Fruit fly (Drosophila melanogaster) whole organism, embryonic: Measurements from ENCODE around the gene Sema5c.

ENCODE experiments used
- Abd-B ChIP-seq: fragments of 200-800 bp; sonication (Bioruptor generic); optimal IDR thresholded peaks from 2 replicates; lab custom pipeline; 2018; ENCODE audit warnings: missing biosample characterization, mild to moderate bottlenecking, missing genetic modification characterization, moderate library complexity
- Atf6 ChIP-seq: fragments of 200-800 bp; sonication (Bioruptor generic); IDR thresholded peaks from 2 replicates; pipeline ENCODE4 v1.3.6; 2022; ENCODE audit warnings: missing biosample characterization, missing genetic modification characterization
- BtbVII ChIP-seq: fragments of 200-800 bp; sonication (Bioruptor generic); optimal IDR thresholded peaks from 3 replicates; lab custom pipeline; 2017; ENCODE audit warnings: missing biosample characterization, mild to moderate bottlenecking, missing genetic modification characterization
- CG10431 ChIP-seq: fragments of 200-800 bp; sonication (Bioruptor generic); optimal IDR thresholded peaks from 3 replicates; lab custom pipeline; 2018; ENCODE audit warnings: missing biosample characterization, mild to moderate bottlenecking, missing genetic modification characterization
- CG10543 ChIP-seq: fragments of 200-800 bp; sonication (Bioruptor generic); optimal IDR thresholded peaks from 3 replicates; lab custom pipeline; 2017; ENCODE audit warnings: missing biosample characterization, mild to moderate bottlenecking, missing genetic modification characterization, moderate library complexity
- CG10565 ChIP-seq: fragments of 200-800 bp; sonication (Bioruptor generic); optimal IDR thresholded peaks from 3 replicates; lab custom pipeline; 2016; ENCODE audit warnings: missing biosample characterization, mild to moderate bottlenecking, missing genetic modification characterization
- CG10959 ChIP-seq: fragments of 200-800 bp; sonication (Bioruptor generic); IDR thresholded peaks from 2 replicates; pipeline ENCODE4 v1.3.6; 2022; ENCODE audit warnings: missing biosample characterization, missing genetic modification characterization
- CG12071 ChIP-seq: fragments of 200-800 bp; sonication (Bioruptor generic); optimal IDR thresholded peaks from 3 replicates; lab custom pipeline; 2018; ENCODE audit warnings: missing biosample characterization, mild to moderate bottlenecking, missing genetic modification characterization
- CG12659 ChIP-seq: fragments of 200-800 bp; sonication (Bioruptor generic); optimal IDR thresholded peaks from 3 replicates; lab custom pipeline; 2017; ENCODE audit warnings: mild to moderate bottlenecking, missing biosample characterization, missing genetic modification reagents, missing genetic modification characterization
- CG14014 ChIP-seq: fragments of 200-800 bp; sonication (Bioruptor generic); IDR thresholded peaks from 2 replicates; pipeline ENCODE4 v1.3.6; 2022; ENCODE audit warnings: missing biosample characterization, missing genetic modification characterization
- CG15514 ChIP-seq: fragments of 200-800 bp; sonication (Bioruptor generic); optimal IDR thresholded peaks from 3 replicates; lab custom pipeline; 2017; ENCODE audit warnings: missing biosample characterization, missing genetic modification characterization, mild to moderate bottlenecking, moderate library complexity, missing genetic modification reagents
- CG17361 ChIP-seq: fragments of 200-800 bp; sonication (Bioruptor generic); IDR thresholded peaks from 3 replicates; pipeline ENCODE4 v1.3.6; 2022; ENCODE audit warnings: missing biosample characterization, missing genetic modification characterization
- CG42726 ChIP-seq: fragments of 200-800 bp; sonication (Bioruptor generic); IDR thresholded peaks from 2 replicates; pipeline ENCODE4 v1.3.6; 2022; ENCODE audit warnings: missing biosample characterization, missing genetic modification characterization; ENCODE audit not compliant: partially characterized antibody
- CG6683 ChIP-seq: fragments of 200-800 bp; sonication (Bioruptor generic); optimal IDR thresholded peaks from 2 replicates; lab custom pipeline; 2017; ENCODE audit warnings: missing biosample characterization, mild to moderate bottlenecking, missing genetic modification characterization, missing genetic modification reagents
- CG7963 ChIP-seq: fragments of 200-800 bp; sonication (Bioruptor generic); IDR thresholded peaks from 3 replicates; pipeline ENCODE4 v1.3.6; 2022; ENCODE audit warnings: missing biosample characterization, missing genetic modification characterization; ENCODE audit not compliant: partially characterized antibody
- CG7987 ChIP-seq: fragments of 200-800 bp; sonication (Bioruptor generic); optimal IDR thresholded peaks from 2 replicates; lab custom pipeline; 2018; ENCODE audit warnings: missing biosample characterization, mild to moderate bottlenecking, missing genetic modification characterization, moderate library complexity
- CG8765 ChIP-seq: fragments of 200-800 bp; sonication (Bioruptor generic); IDR thresholded peaks from 2 replicates; pipeline ENCODE4 v1.3.6; 2022; ENCODE audit warnings: missing biosample characterization, missing genetic modification characterization
- CrebB ChIP-seq: fragments of 200-800 bp; sonication (Bioruptor generic); optimal IDR thresholded peaks from 3 replicates; lab custom pipeline; 2018; ENCODE audit warnings: missing biosample characterization, mild to moderate bottlenecking, missing genetic modification characterization
- D19B ChIP-seq: fragments of 200-800 bp; sonication (Bioruptor generic); optimal IDR thresholded peaks from 2 replicates; lab custom pipeline; 2017; ENCODE audit warnings: missing biosample characterization, mild to moderate bottlenecking, missing genetic modification characterization
- Doc3 ChIP-seq: fragments of 200-800 bp; sonication (Bioruptor generic); IDR thresholded peaks from 3 replicates; pipeline ENCODE4 v1.3.6; 2022; ENCODE audit warnings: missing biosample characterization, missing genetic modification characterization; ENCODE audit not compliant: partially characterized antibody
- Ets65A ChIP-seq: fragments of 200-800 bp; sonication (Bioruptor generic); peaks from one replicate; lab custom pipeline; 2016; ENCODE audit warnings: missing biosample characterization, missing genetic modification characterization
- Ets97D ChIP-seq: fragments of 200-800 bp; sonication (Bioruptor generic); optimal IDR thresholded peaks from 3 replicates; lab custom pipeline; 2016; ENCODE audit warnings: missing biosample characterization, missing genetic modification characterization
- Fer3 ChIP-seq: fragments of 200-800 bp; sonication (Bioruptor generic); optimal IDR thresholded peaks from 2 replicates; lab custom pipeline; 2018; ENCODE audit warnings: missing biosample characterization, mild to moderate bottlenecking, missing genetic modification characterization, moderate library complexity
- Hr78 ChIP-seq, 2 experiments: fragments of 200-800 bp in 1 of 2; fragments of >200 bp in 1 of 2; sonication (Bioruptor generic) in 1 of 2; optimal IDR thresholded peaks; 2 replicates each; lab custom pipeline; 2017 to 2019; ENCODE audit warnings: missing biosample characterization in 2 of 2, missing genetic modification characterization in 2 of 2, mild to moderate bottlenecking in 1 of 2, moderate library complexity in 1 of 2
- MBD-R2 ChIP-seq: fragments of 200-800 bp; sonication (Bioruptor generic); IDR thresholded peaks from 2 replicates; pipeline ENCODE4 v1.3.6; 2022; ENCODE audit warnings: missing biosample characterization, missing genetic modification characterization
- Med ChIP-seq: fragments of 200-800 bp; sonication (Bioruptor generic); peaks from one replicate; lab custom pipeline; 2016; ENCODE audit warnings: missing biosample characterization, missing genetic modification characterization, mild to moderate bottlenecking, inconsistent platforms, moderate library complexity
- Optix ChIP-seq: fragments of 200-800 bp; sonication (Bioruptor generic); IDR thresholded peaks from 3 replicates; pipeline ENCODE4 v1.3.6; 2022; ENCODE audit warnings: missing biosample characterization, missing genetic modification characterization
- Sin3A ChIP-seq: fragments of >200 bp; optimal IDR thresholded peaks from 2 replicates; lab custom pipeline; 2018
- Sox102F ChIP-seq: fragments of 200-800 bp; sonication (Bioruptor generic); optimal IDR thresholded peaks from 2 replicates; lab custom pipeline; 2018; ENCODE audit warnings: missing biosample characterization, mild to moderate bottlenecking, missing genetic modification characterization, moderate library complexity
- Taf1 ChIP-seq: fragments of 200-800 bp; sonication (Bioruptor generic); IDR thresholded peaks from 2 replicates; pipeline ENCODE4 v1.3.6; 2022; ENCODE audit warnings: missing biosample characterization, missing genetic modification characterization
- ap ChIP-seq: fragments of 200-800 bp; sonication (Bioruptor generic); IDR thresholded peaks from 2 replicates; pipeline ENCODE4 v1.3.6; 2022; ENCODE audit warnings: missing biosample characterization, missing genetic modification characterization
- chn ChIP-seq: fragments of 200-800 bp; sonication (Bioruptor generic); optimal IDR thresholded peaks from 2 replicates; lab custom pipeline; 2016; ENCODE audit warnings: missing biosample characterization, missing genetic modification characterization
- crol ChIP-seq: fragments of 200-800 bp; sonication (Bioruptor generic); IDR thresholded peaks from 2 replicates; pipeline ENCODE4 v1.3.6; 2022; ENCODE audit warnings: missing biosample characterization, missing genetic modification characterization
- dimm ChIP-seq: fragments of 200-800 bp; sonication (Bioruptor generic); IDR thresholded peaks from 2 replicates; pipeline ENCODE4 v1.3.6; 2022; ENCODE audit warnings: missing biosample characterization, missing genetic modification characterization
- ftz-f1 ChIP-seq: fragments of 200-800 bp; sonication (Bioruptor generic); optimal IDR thresholded peaks from 2 replicates; lab custom pipeline; 2016; ENCODE audit warnings: missing biosample characterization, missing genetic modification characterization
- grau ChIP-seq: fragments of 200-800 bp; optimal IDR thresholded peaks from 3 replicates; lab custom pipeline; 2019; ENCODE audit warnings: missing biosample characterization, mild to moderate bottlenecking, missing genetic modification characterization, moderate library complexity
- gro ChIP-seq: fragments of 200-800 bp; sonication (Bioruptor generic); optimal IDR thresholded peaks from 2 replicates; lab custom pipeline; 2016; ENCODE audit warnings: missing biosample characterization, missing genetic modification characterization
- mld ChIP-seq: fragments of 200-800 bp; sonication (Bioruptor generic); IDR thresholded peaks from 3 replicates; pipeline ENCODE4 v1.3.6; 2022; ENCODE audit warnings: missing biosample characterization, missing genetic modification characterization; ENCODE audit not compliant: partially characterized antibody
- pan ChIP-seq, 4 experiments: fragments of >200 bp in 3 of 4; fragments of 200-800 bp in 1 of 4; sonication (Bioruptor generic) in 1 of 4; optimal IDR thresholded peaks in 3 of 4; IDR thresholded peaks in 1 of 4; 2 replicates each; pipeline versions ENCODE4 v1.3.6 to Lab custom; 2017 to 2022; ENCODE audit warnings: missing biosample characterization in 2 of 4, missing genetic modification characterization in 2 of 4, mixed read lengths in 1 of 4
- pb ChIP-seq: fragments of 200-800 bp; sonication (Bioruptor generic); optimal IDR thresholded peaks from 3 replicates; lab custom pipeline; 2016; ENCODE audit warnings: missing biosample characterization, missing genetic modification characterization
- pho ChIP-seq: fragments of 200-800 bp; sonication (Bioruptor generic); optimal IDR thresholded peaks from 2 replicates; lab custom pipeline; 2016; ENCODE audit warnings: missing biosample characterization, missing genetic modification characterization
- rib ChIP-seq: fragments of 200-800 bp; sonication (Bioruptor generic); IDR thresholded peaks from 2 replicates; pipeline ENCODE4 v1.3.6; 2022; ENCODE audit warnings: missing biosample characterization, missing genetic modification characterization
- sim ChIP-seq: fragments of 200-800 bp; sonication (Bioruptor generic); IDR thresholded peaks from 2 replicates; pipeline ENCODE4 v1.3.6; 2022; ENCODE audit warnings: missing biosample characterization, missing genetic modification characterization
- sima ChIP-seq: fragments of 200-800 bp; sonication (Bioruptor generic); optimal IDR thresholded peaks from 2 replicates; lab custom pipeline; 2016; ENCODE audit warnings: missing biosample characterization, missing genetic modification characterization
- sqz ChIP-seq: fragments of 200-800 bp; sonication (Bioruptor generic); optimal IDR thresholded peaks from 3 replicates; lab custom pipeline; 2018; ENCODE audit warnings: missing biosample characterization, mild to moderate bottlenecking, missing genetic modification characterization
- stc ChIP-seq: fragments of 200-800 bp; sonication (Bioruptor generic); IDR thresholded peaks from 2 replicates; pipeline ENCODE4 v1.3.6; 2022; ENCODE audit warnings: missing biosample characterization, missing genetic modification characterization
- tin ChIP-seq: fragments of 200-800 bp; sonication (Bioruptor generic); optimal IDR thresholded peaks from 3 replicates; lab custom pipeline; 2016; ENCODE audit warnings: missing biosample characterization, missing genetic modification characterization
- tll ChIP-seq, 2 experiments: fragments of 200-800 bp in 1 of 2; fragments of >200 bp in 1 of 2; sonication (Bioruptor generic) in 1 of 2; optimal IDR thresholded peaks; 2 replicates each; lab custom pipeline; 2017 to 2019; ENCODE audit warnings: missing biosample characterization in 2 of 2, missing genetic modification characterization in 2 of 2, mild to moderate bottlenecking in 1 of 2, moderate library complexity in 1 of 2
- ttk ChIP-seq: fragments of 200-800 bp; sonication (Bioruptor generic); IDR thresholded peaks from 2 replicates; pipeline ENCODE4 v2.1.2; 2022; ENCODE audit warnings: missing biosample characterization, missing genetic modification characterization
- vnd ChIP-seq: fragments of 200-800 bp; sonication (Bioruptor generic); IDR thresholded peaks from 3 replicates; pipeline ENCODE4 v1.3.6; 2022; ENCODE audit warnings: missing biosample characterization, missing genetic modification characterization; ENCODE audit not compliant: partially characterized antibody

Sema5c gene

dm6 chr3L:12124138-12124583 lies 42.5 kb upstream of the Sema5c start (continued):
- TF ChIP-seq Ets65A (GFP tag; lab: Kevin White, UChicago), result no peak
- TF ChIP-seq sima, result no peak
- no peak for TF ChIP-seq BtbVII (GFP tag; lab: Kevin White, UChicago)
- no peak for TF ChIP-seq tll (GFP tag; optimal IDR thresholded peaks at IDR 0.05; lab: Kevin White, UChicago)
- TF ChIP-seq CG8765 (GFP tag; lab: Robert Waterston, UW), result no peak
- peak; percentile 88 for TF ChIP-seq CG12071 (GFP tag; lab: Kevin White, UChicago)
- peak; percentile 10; the same call in 1 of the 2 replicates for TF ChIP-seq Taf1
- TF ChIP-seq CG7987 (GFP tag; lab: Kevin White, UChicago), result peak; percentile 75
- TF ChIP-seq CG10959 (GFP tag; lab: Robert Waterston, UW), result no peak
- TF ChIP-seq Doc3, result no peak
- no peak for TF ChIP-seq Sox102F (GFP tag; lab: Kevin White, UChicago)
- no peak for TF ChIP-seq CG10431 (GFP tag; lab: Kevin White, UChicago)
- TF ChIP-seq Hr78 (GFP tag; optimal IDR thresholded peaks at IDR 0.05; lab: Kevin White, UChicago), result no peak
- TF ChIP-seq CrebB, result peak; percentile 51
- TF ChIP-seq CG12659 (GFP tag; lab: Kevin White, UChicago), result peak; percentile 57
- TF ChIP-seq dimm (GFP tag; lab: Robert Waterston, UW), result no peak
- no peak for TF ChIP-seq CG7963
- TF ChIP-seq CG6683 (GFP tag; lab: Kevin White, UChicago), result no peak
- no peak for TF ChIP-seq Ets97D (GFP tag; lab: Kevin White, UChicago)
- TF ChIP-seq sim (GFP tag; lab: Robert Waterston, UW), result no peak
- TF ChIP-seq pb, result no peak
- peak; percentile 22; the same call in 1 of the 2 replicates for TF ChIP-seq Atf6 (GFP tag; lab: Robert Waterston, UW)
- no peak for TF ChIP-seq tin (GFP tag; lab: Kevin White, UChicago)
- TF ChIP-seq Med, result peak; percentile 84
- peak; percentile 98 for TF ChIP-seq crol (GFP tag; lab: Robert Waterston, UW)
- peak; percentile 29 for TF ChIP-seq CG15514
- TF ChIP-seq pho (GFP tag; lab: Kevin White, UChicago), result no peak
- TF ChIP-seq mld (GFP tag; lab: Robert Waterston, UW), result no peak
- no peak for TF ChIP-seq CG10565 (GFP tag; lab: Kevin White, UChicago)
- peak; percentile 70 for TF ChIP-seq MBD-R2
- peak; percentile 6 for TF ChIP-seq Abd-B
- TF ChIP-seq ap (GFP tag; lab: Robert Waterston, UW), result no peak
- TF ChIP-seq CG10543, result peak; percentile 93
- no peak for TF ChIP-seq CG17361
- TF ChIP-seq CG14014 (GFP tag; lab: Robert Waterston, UW), result peak; percentile 7; the same call in 1 of the 2 replicates
- 0 out of 2 replicates have a peak, but pooled peaks have one; percentile 7 for TF ChIP-seq stc (GFP tag; lab: Robert Waterston, UW)
- peak; percentile 36 for TF ChIP-seq grau (tag; lab: Kevin White, UChicago)
- TF ChIP-seq sqz, result peak; percentile 28
- TF ChIP-seq rib (GFP tag; lab: Robert Waterston, UW), result no peak
- peak; percentile 76 for TF ChIP-seq chn (GFP tag; lab: Kevin White, UChicago)
- peak; percentile 72; the same call in 1 of the 2 replicates for TF ChIP-seq ttk (GFP tag; lab: Robert Waterston, UW)
- TF ChIP-seq D19B (GFP tag; lab: Kevin White, UChicago), result no peak
- TF ChIP-seq vnd (GFP tag; lab: Robert Waterston, UW), result no peak
- peak; percentile 38; the same call in 1 of the 2 replicates for TF ChIP-seq CG42726 (GFP tag; lab: Robert Waterston, UW)
- no peak for TF ChIP-seq Sin3A (lab: Kevin White, UChicago)
- TF ChIP-seq Optix (GFP tag; lab: Robert Waterston, UW), result 0 out of 3 replicates have a peak, but pooled peaks have one; percentile 46
- peak; percentile 41 for TF ChIP-seq ftz-f1 (GFP tag; lab: Kevin White, UChicago)
- TF ChIP-seq pan (optimal IDR thresholded peaks at IDR 0.05; lab: Kevin White, UChicago), result no peak
- TF ChIP-seq pan (GFP tag; optimal IDR thresholded peaks at IDR 0.05 in 1 of 2, IDR thresholded peaks at IDR 0.05 in 1 of 2), result peak in 1 of 2 experiments; percentile 11
- TF ChIP-seq gro (GFP tag; lab: Kevin White, UChicago), result peak; percentile 11
- TF ChIP-seq Fer3, result no peak
